Worm (Caenorhabditis elegans): ENCODE results near the gene C04B4.4.

- TF ChIP-seq fkh-2 (tag; optimal IDR thresholded peaks at IDR 0.05): no peak
- no peak for TF ChIP-seq elt-3 (tag; optimal IDR thresholded peaks at IDR 0.05)
- no peak for TF ChIP-seq ama-1 (optimal IDR thresholded peaks at IDR 0.05)
- TF ChIP-seq nhr-237 (tag; optimal IDR thresholded peaks at IDR 0.05): no peak
- TF ChIP-seq nhr-12 (tag; optimal IDR thresholded peaks at IDR 0.05): no peak
- no peak for TF ChIP-seq elt-2 (tag; optimal IDR thresholded peaks at IDR 0.05)
- no peak for TF ChIP-seq fos-1 (tag; optimal IDR thresholded peaks at IDR 0.05)
- TF ChIP-seq ceh-16 (tag; optimal IDR thresholded peaks at IDR 0.05): no peak
Measured at ce11 chrX:12315268-12315667, 24.6 kb downstream of the C04B4.4 start, which contains the start of gene xtr-2.
